Fruit fly (Drosophila melanogaster) whole organism, prepupa: Measurements from ENCODE around the gene CG14275.

ENCODE experiments used
- Blimp-1 ChIP-seq: fragments of 200-800 bp; sonication (Bioruptor generic); optimal IDR thresholded peaks from 3 replicates; lab custom pipeline; 2017; ENCODE audit warnings: missing biosample characterization, missing genetic modification characterization, mild to moderate bottlenecking, moderate library complexity, missing genetic modification reagents
- CG31627 ChIP-seq: fragments of 200-800 bp; sonication (Bioruptor generic); optimal IDR thresholded peaks from 3 replicates; lab custom pipeline; 2016; ENCODE audit warnings: missing biosample characterization, missing genetic modification characterization
- OdsH ChIP-seq: fragments of 200-800 bp; sonication (Bioruptor generic); optimal IDR thresholded peaks from 3 replicates; lab custom pipeline; 2016; ENCODE audit warnings: missing biosample characterization, missing genetic modification characterization
- dac ChIP-seq: fragments of 200-800 bp; sonication (Bioruptor generic); optimal IDR thresholded peaks from 2 replicates; lab custom pipeline; 2017; ENCODE audit warnings: missing biosample characterization, mild to moderate bottlenecking, missing genetic modification characterization
- ss ChIP-seq, 2 experiments: fragments of 200-800 bp; sonication (Bioruptor generic); optimal IDR thresholded peaks; 2 replicates in 1 of 2; 3 replicates in 1 of 2; lab custom pipeline; 2017 to 2018; ENCODE audit warnings: mild to moderate bottlenecking in 2 of 2, missing biosample characterization in 2 of 2, missing genetic modification characterization in 2 of 2, moderate library complexity in 1 of 2

DNA sequence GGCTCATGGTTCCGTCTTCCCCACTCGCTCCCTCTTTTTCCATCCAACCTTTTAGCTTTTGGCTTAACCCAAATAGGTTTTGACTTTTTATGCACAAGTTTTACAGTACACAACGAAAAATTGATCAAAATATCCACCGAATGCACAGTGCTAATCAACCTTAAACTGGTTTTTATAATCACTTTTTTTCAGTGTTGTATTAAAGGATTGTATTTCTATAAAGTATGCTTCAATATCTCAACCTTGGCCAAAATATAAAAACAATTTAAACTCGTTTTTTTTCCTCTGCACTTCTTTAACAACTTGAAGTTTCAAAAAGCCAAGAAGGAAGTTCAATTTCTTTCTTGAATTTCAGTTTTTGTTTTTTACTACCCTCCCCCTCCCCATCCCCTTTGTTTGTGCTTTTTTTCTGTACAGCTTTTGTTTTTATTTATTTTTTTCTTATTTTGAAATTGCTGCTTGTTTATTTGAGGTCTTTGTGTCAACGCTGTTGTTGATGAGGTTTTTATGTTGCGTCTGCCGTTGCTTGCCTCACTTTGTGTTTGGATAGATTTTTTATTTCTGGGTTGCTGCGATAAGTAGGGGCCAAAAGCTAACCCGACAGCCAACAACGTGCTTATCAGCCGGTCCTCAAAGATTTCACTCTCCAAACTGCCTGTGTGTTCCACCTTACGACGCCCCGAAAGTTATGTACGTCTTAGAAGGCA, 42.2 kb upstream of the CG14275 start:
- TF ChIP-seq Blimp-1 (no peak), dac (GFP tag; lab: Kevin White, UChicago) (no peak), OdsH (no peak), CG31627 (GFP tag; lab: Kevin White, UChicago) (no peak), ss (GFP tag; optimal IDR thresholded peaks at IDR 0.05; lab: Kevin White, UChicago) (peak in 1 of 2 experiments; percentile 4)
